Fruit fly (Drosophila melanogaster): ENCODE data around the gene GstT3.

The GstT3 gene

dm6 chrX:20507785-20508184 is 40.5 kb downstream of the GstT3 start (continued):
- no peak for TF ChIP-seq CG6254 (GFP tag; optimal IDR thresholded peaks at IDR 0.05)
- TF ChIP-seq Bdp1 (GFP tag; optimal IDR thresholded peaks at IDR 0.05): peak; percentile 9
- TF ChIP-seq BEAF-32 (GFP tag; optimal IDR thresholded peaks at IDR 0.05): no peak
- peak; percentile 12 for TF ChIP-seq CG10267 (tag; optimal IDR thresholded peaks at IDR 0.05)
- TF ChIP-seq otp (GFP tag; IDR thresholded peaks at IDR 0.05): no peak
- peak; percentile 17; the same call in 1 of the 3 replicates for TF ChIP-seq croc (GFP tag; conservative IDR thresholded peaks at IDR 0.05)
- TF ChIP-seq CG18262 (tag; optimal IDR thresholded peaks at IDR 0.05): peak; percentile 51
- no peak for TF ChIP-seq CG43689 (GFP tag; IDR thresholded peaks at IDR 0.05)
- peak; percentile 55 for TF ChIP-seq az2 (GFP tag; optimal IDR thresholded peaks at IDR 0.05)
- TF ChIP-seq ewg (GFP tag; optimal IDR thresholded peaks at IDR 0.05): peak; percentile 29
- TF ChIP-seq BtbVII (GFP tag; optimal IDR thresholded peaks at IDR 0.05): peak; percentile 10
- peak; percentile 41 for TF ChIP-seq ems (GFP tag; optimal IDR thresholded peaks at IDR 0.05)
- no peak for TF ChIP-seq twi (tag; optimal IDR thresholded peaks at IDR 0.05)
- TF ChIP-seq zen2 (GFP tag; IDR thresholded peaks at IDR 0.05; ENCODE audit: partially characterized antibody): no peak
- no peak for TF ChIP-seq Hr78 (GFP tag; optimal IDR thresholded peaks at IDR 0.05)
- TF ChIP-seq row (GFP tag; IDR thresholded peaks at IDR 0.05): peak; percentile 65
- TF ChIP-seq repo (GFP tag; optimal IDR thresholded peaks at IDR 0.05): no peak
- TF ChIP-seq Myb (GFP tag; optimal IDR thresholded peaks at IDR 0.05): no peak
- no peak for TF ChIP-seq Adf1 (GFP tag; IDR thresholded peaks at IDR 0.05)
- TF ChIP-seq Drgx (GFP tag; IDR thresholded peaks at IDR 0.05): peak; percentile 61; the same call in 1 of the 2 replicates
- peak; percentile 30 for TF ChIP-seq zf30C (GFP tag; optimal IDR thresholded peaks at IDR 0.05)
- peak; percentile 55 for TF ChIP-seq sisA (GFP tag; IDR thresholded peaks at IDR 0.05)
- TF ChIP-seq usp (GFP tag; optimal IDR thresholded peaks at IDR 0.05): no peak
- 0 out of 2 replicates have a peak, but pooled peaks have one; percentile 33 for TF ChIP-seq stc (GFP tag; IDR thresholded peaks at IDR 0.05)
- no peak for TF ChIP-seq sqz (GFP tag; optimal IDR thresholded peaks at IDR 0.05)
- peak; percentile 51 for TF ChIP-seq CG2120 (GFP tag; optimal IDR thresholded peaks at IDR 0.05)
- TF ChIP-seq CG4424 (GFP tag; optimal IDR thresholded peaks at IDR 0.05): peak; percentile 58
- peak; percentile 57 for TF ChIP-seq Sox100B (GFP tag; optimal IDR thresholded peaks at IDR 0.05)
- 0 out of 2 replicates have a peak, but pooled peaks have one; percentile 8 for TF ChIP-seq CG14667 (GFP tag; IDR thresholded peaks at IDR 0.05)
- no peak for TF ChIP-seq CG15073 (GFP tag; optimal IDR thresholded peaks at IDR 0.05)
- no peak for TF ChIP-seq cato (GFP tag; optimal IDR thresholded peaks at IDR 0.05; ENCODE audit: borderline replicate concordance)
- no peak for TF ChIP-seq CG16863 (GFP tag; optimal IDR thresholded peaks at IDR 0.05)
- TF ChIP-seq Ptx1 (GFP tag; IDR thresholded peaks at IDR 0.05): peak; percentile 64
- peak; percentile 40 for TF ChIP-seq caup (GFP tag; optimal IDR thresholded peaks at IDR 0.05; ENCODE audit: severe bottlenecking)
- TF ChIP-seq gcm2 (GFP tag; optimal IDR thresholded peaks at IDR 0.05): no peak
- no peak for TF ChIP-seq Opbp (GFP tag; IDR thresholded peaks at IDR 0.05; ENCODE audit: partially characterized antibody)
- peak; percentile 29 for TF ChIP-seq CG13296 (GFP tag; optimal IDR thresholded peaks at IDR 0.05)
- TF ChIP-seq Scr (GFP tag; IDR thresholded peaks at IDR 0.05; ENCODE audit: partially characterized antibody): no peak
- no peak for TF ChIP-seq CG34376 (GFP tag; optimal IDR thresholded peaks at IDR 0.05)
- peak; percentile 22 for TF ChIP-seq CG8924 (tag; optimal IDR thresholded peaks at IDR 0.05)
- TF ChIP-seq dysf (GFP tag; IDR thresholded peaks at IDR 0.05): peak; percentile 69; the same call in 2 of the 3 replicates
- peak; percentile 47 for TF ChIP-seq CG2712 (tag; optimal IDR thresholded peaks at IDR 0.05)
- TF ChIP-seq Xrp1 (GFP tag; IDR thresholded peaks at IDR 0.05): peak; percentile 60
- no peak for TF ChIP-seq nom (GFP tag; optimal IDR thresholded peaks at IDR 0.05)
- peak; percentile 49 for TF ChIP-seq HHEX (GFP tag; optimal IDR thresholded peaks at IDR 0.05)
- peak; percentile 56 for TF ChIP-seq Oli (tag; optimal IDR thresholded peaks at IDR 0.05)
- peak; percentile 68 for TF ChIP-seq gem (tag; optimal IDR thresholded peaks at IDR 0.05)
- TF ChIP-seq CG8944 (GFP tag; optimal IDR thresholded peaks at IDR 0.05): peak; percentile 12
- peak; percentile 17 for TF ChIP-seq CG3281 (GFP tag; optimal IDR thresholded peaks at IDR 0.05)
- peak; percentile 43 for TF ChIP-seq CG18599 (GFP tag; optimal IDR thresholded peaks at IDR 0.05)

Data from whole organism, embryonic.